Worm (Caenorhabditis elegans) whole organism, late embryonic: ENCODE results near the gene Y50D4B.2.

Source experiments
- C38D4.7 ChIP-seq: fragments of 200-800 bp; sonication (Bioruptor generic); optimal IDR thresholded peaks from 2 replicates; lab custom pipeline; 2018; ENCODE audit warnings: mild to moderate bottlenecking, missing genetic modification characterization, moderate library complexity, missing compliant biosample characterization
- F13H6.1 ChIP-seq: sonication (generic microtip); optimal IDR thresholded peaks from 2 replicates; lab custom pipeline; 2016; ENCODE audit warnings: missing genetic modification characterization, missing compliant biosample characterization
- K02D7.2 ChIP-seq: sonication (generic microtip); optimal IDR thresholded peaks from 2 replicates; lab custom pipeline; 2017; ENCODE audit warnings: mild to moderate bottlenecking, missing genetic modification characterization, missing compliant biosample characterization
- K09A11.1 ChIP-seq: sonication (generic microtip); optimal IDR thresholded peaks from 2 replicates; lab custom pipeline; 2017; ENCODE audit warnings: antibody characterized with exemption, mild to moderate bottlenecking, missing genetic modification characterization, missing compliant biosample characterization; ENCODE audit not compliant: insufficient read depth
- T23F11.4 ChIP-seq: fragments of 200-800 bp; sonication (Bioruptor generic); optimal IDR thresholded peaks from 2 replicates; lab custom pipeline; 2018; ENCODE audit warnings: mild to moderate bottlenecking, missing genetic modification characterization, missing compliant biosample characterization
- ahr-1 ChIP-seq: sonication (generic microtip); optimal IDR thresholded peaks from 2 replicates; lab custom pipeline; 2016; ENCODE audit warnings: missing genetic modification characterization, missing compliant biosample characterization
- ama-1 ChIP-seq: fragments of 150-350 bp; optimal IDR thresholded peaks from 2 replicates; lab custom pipeline; 2014
- ceh-14 ChIP-seq: sonication (generic microtip); optimal IDR thresholded peaks from 2 replicates; lab custom pipeline; 2016; ENCODE audit warnings: missing genotype, missing genetic modification characterization, missing compliant biosample characterization
- ceh-18 ChIP-seq: sonication (generic microtip); optimal IDR thresholded peaks from 2 replicates; lab custom pipeline; 2016; ENCODE audit warnings: missing genetic modification characterization, missing compliant biosample characterization
- ceh-2 ChIP-seq: sonication (generic microtip); optimal IDR thresholded peaks from 2 replicates; lab custom pipeline; 2016; ENCODE audit warnings: missing genotype, missing genetic modification characterization, missing compliant biosample characterization
- ceh-31 ChIP-seq: sonication (generic microtip); optimal IDR thresholded peaks from 2 replicates; lab custom pipeline; 2016; ENCODE audit warnings: missing genetic modification characterization, missing compliant biosample characterization
- ceh-34 ChIP-seq: sonication (generic microtip); optimal IDR thresholded peaks from 2 replicates; lab custom pipeline; 2016; ENCODE audit warnings: mild to moderate bottlenecking, missing genetic modification characterization, missing compliant biosample characterization
- ceh-45 ChIP-seq: fragments of 200-800 bp; sonication (Bioruptor generic); IDR thresholded peaks from 2 replicates; pipeline ENCODE4 v1.3.6; 2022; ENCODE audit warnings: missing genetic modification reagents, missing genetic modification characterization, missing compliant biosample characterization
- ceh-48 ChIP-seq: sonication (generic microtip); optimal IDR thresholded peaks from 2 replicates; lab custom pipeline; 2016; ENCODE audit warnings: missing genetic modification characterization, inconsistent platforms, missing compliant biosample characterization
- ceh-6 ChIP-seq: fragments of 200-800 bp; sonication (Bioruptor generic); optimal IDR thresholded peaks from 2 replicates; lab custom pipeline; 2018; ENCODE audit warnings: mild to moderate bottlenecking, missing genetic modification characterization, missing compliant biosample characterization
- che-1 ChIP-seq: sonication (generic microtip); optimal IDR thresholded peaks from 2 replicates; lab custom pipeline; 2016; ENCODE audit warnings: mild to moderate bottlenecking, missing genetic modification characterization, missing compliant biosample characterization
- dmd-4 ChIP-seq: sonication (generic microtip); optimal IDR thresholded peaks from 2 replicates; lab custom pipeline; 2016; ENCODE audit warnings: borderline replicate concordance, missing genetic modification characterization, missing compliant biosample characterization
- dve-1 ChIP-seq: sonication (generic microtip); optimal IDR thresholded peaks from 2 replicates; lab custom pipeline; 2017; ENCODE audit warnings: antibody characterized with exemption, mild to moderate bottlenecking, missing genetic modification characterization, missing compliant biosample characterization
- ets-4 ChIP-seq: sonication (generic microtip); optimal IDR thresholded peaks from 2 replicates; lab custom pipeline; 2016; ENCODE audit warnings: missing genetic modification characterization, missing compliant biosample characterization
- eyg-1 ChIP-seq: sonication (generic microtip); optimal IDR thresholded peaks from 2 replicates; lab custom pipeline; 2016; ENCODE audit warnings: missing genotype, missing genetic modification characterization, missing compliant biosample characterization
- fax-1 ChIP-seq: sonication (generic microtip); optimal IDR thresholded peaks from 2 replicates; lab custom pipeline; 2016; ENCODE audit warnings: missing genotype, missing genetic modification characterization, missing compliant biosample characterization
- fkh-10 ChIP-seq: fragments of 150-350 bp; optimal IDR thresholded peaks from 2 replicates; lab custom pipeline; 2014; ENCODE audit warnings: missing biosample characterization, missing genetic modification reagents, missing genetic modification characterization
- fkh-6 ChIP-seq: sonication (generic microtip); optimal IDR thresholded peaks from 2 replicates; lab custom pipeline; 2016; ENCODE audit warnings: missing genetic modification characterization, missing compliant biosample characterization
- gmeb-2 ChIP-seq: sonication (generic microtip); optimal IDR thresholded peaks from 2 replicates; lab custom pipeline; 2016; ENCODE audit warnings: missing genetic modification characterization, inconsistent platforms, missing compliant biosample characterization
- hlh-13 ChIP-seq: fragments of 200-800 bp; sonication (Bioruptor generic); optimal IDR thresholded peaks from 2 replicates; lab custom pipeline; 2018; ENCODE audit warnings: mild to moderate bottlenecking, missing genetic modification characterization, missing compliant biosample characterization
- hlh-30 ChIP-seq: sonication (generic microtip); optimal IDR thresholded peaks from 2 replicates; lab custom pipeline; 2017; ENCODE audit warnings: antibody characterized with exemption, missing genetic modification characterization, missing compliant biosample characterization; ENCODE audit not compliant: insufficient read depth
- hlh-6 ChIP-seq: sonication (generic microtip); optimal IDR thresholded peaks from 2 replicates; lab custom pipeline; 2016; ENCODE audit warnings: missing genotype, missing genetic modification characterization, missing compliant biosample characterization
- hlh-8 ChIP-seq: sonication (generic microtip); optimal IDR thresholded peaks from 2 replicates; lab custom pipeline; 2016; ENCODE audit warnings: missing genotype, missing genetic modification characterization, missing compliant biosample characterization
- lin-11 ChIP-seq: fragments of 200-800 bp; sonication (Bioruptor generic); optimal IDR thresholded peaks from 2 replicates; lab custom pipeline; 2018; ENCODE audit warnings: mild to moderate bottlenecking, missing genetic modification characterization, missing compliant biosample characterization
- mec-3 ChIP-seq: sonication (generic microtip); optimal IDR thresholded peaks from 2 replicates; lab custom pipeline; 2016; ENCODE audit warnings: borderline replicate concordance, missing genetic modification characterization, missing compliant biosample characterization
- nfya-1 ChIP-seq: sonication (generic microtip); optimal IDR thresholded peaks from 2 replicates; lab custom pipeline; 2017; ENCODE audit warnings: missing genetic modification characterization, mild to moderate bottlenecking, missing compliant biosample characterization, antibody characterized with exemption, moderate library complexity
- nhr-232 ChIP-seq: sonication (generic microtip); optimal IDR thresholded peaks from 2 replicates; lab custom pipeline; 2016; ENCODE audit warnings: missing genetic modification characterization, missing compliant biosample characterization
- odd-2 ChIP-seq: sonication (generic microtip); optimal IDR thresholded peaks from 2 replicates; lab custom pipeline; 2017; ENCODE audit warnings: antibody characterized with exemption, mild to moderate bottlenecking, missing genetic modification characterization, missing compliant biosample characterization
- pha-4 ChIP-seq: fragments of 150-350 bp; optimal IDR thresholded peaks from 2 replicates; lab custom pipeline; 2018; ENCODE audit warnings: missing biosample characterization, missing genetic modification reagents, missing genetic modification characterization
- pqm-1 ChIP-seq: sonication (generic microtip); optimal IDR thresholded peaks from 2 replicates; lab custom pipeline; 2016; ENCODE audit warnings: missing genetic modification characterization, missing compliant biosample characterization
- ref-2 ChIP-seq: sonication (generic microtip); optimal IDR thresholded peaks from 2 replicates; lab custom pipeline; 2016; ENCODE audit warnings: missing genetic modification characterization, missing compliant biosample characterization
- sdc-2 ChIP-seq: sonication (generic microtip); optimal IDR thresholded peaks from 2 replicates; lab custom pipeline; 2016; ENCODE audit warnings: missing genotype, missing genetic modification characterization, missing compliant biosample characterization
- sox-2 ChIP-seq: fragments of 200-800 bp; sonication (Bioruptor generic); IDR thresholded peaks from 2 replicates; pipeline ENCODE4 v1.3.6; 2022; ENCODE audit warnings: missing genetic modification reagents, missing genetic modification characterization, missing compliant biosample characterization
- sox-4 ChIP-seq: sonication (generic microtip); optimal IDR thresholded peaks from 2 replicates; lab custom pipeline; 2017; ENCODE audit warnings: mild to moderate bottlenecking, missing genetic modification characterization, inconsistent platforms, missing compliant biosample characterization
- syd-9 ChIP-seq: sonication (generic microtip); optimal IDR thresholded peaks from 2 replicates; lab custom pipeline; 2016; ENCODE audit warnings: mild to moderate bottlenecking, missing genetic modification characterization, moderate library complexity, missing compliant biosample characterization
- tbx-7 ChIP-seq: sonication (generic microtip); optimal IDR thresholded peaks from 2 replicates; lab custom pipeline; 2016; ENCODE audit warnings: missing genotype, missing genetic modification characterization, missing compliant biosample characterization
- unc-3 ChIP-seq, 2 experiments: fragments of 200-800 bp in 1 of 2; sonication (Bioruptor generic) in 1 of 2; sonication (generic microtip) in 1 of 2; conservative IDR thresholded peaks in 1 of 2; optimal IDR thresholded peaks in 1 of 2; 2 replicates each; pipeline versions ENCODE4 v1.3.6 to Lab custom; 2016 to 2022; ENCODE audit warnings: missing compliant biosample characterization in 2 of 2, missing genetic modification characterization in 2 of 2, missing genetic modification reagents in 1 of 2
- unc-42 ChIP-seq: sonication (generic microtip); optimal IDR thresholded peaks from 2 replicates; lab custom pipeline; 2016; ENCODE audit warnings: missing genotype, missing genetic modification characterization, missing compliant biosample characterization

Gene Y50D4B.2

DNA sequence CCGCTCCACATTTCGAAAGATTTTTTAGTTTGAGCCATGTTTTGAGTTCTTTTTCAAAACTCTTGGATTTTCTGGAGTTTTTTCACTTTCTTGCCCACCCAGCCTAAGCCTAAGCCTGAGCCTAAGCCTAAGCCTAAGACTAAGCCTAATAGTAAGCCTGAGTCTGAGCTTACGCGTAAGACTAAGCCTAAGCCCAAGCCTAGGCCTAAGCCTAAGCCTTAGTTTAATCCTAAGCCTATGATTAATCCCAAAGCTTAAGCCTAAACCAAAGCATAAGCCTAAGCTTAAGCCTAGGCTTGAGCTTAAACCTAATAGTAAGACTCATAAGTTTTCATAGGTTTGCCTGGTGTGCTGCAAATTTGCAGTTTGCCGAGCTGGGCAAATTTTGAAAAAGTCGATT lies 41.9 kb downstream of the Y50D4B.2 start:
- no peak for TF ChIP-seq mec-3 (tag; lab: Kevin White, UChicago)
- TF ChIP-seq dve-1 (tag; lab: Kevin White, UChicago): peak; percentile 94

DNA sequence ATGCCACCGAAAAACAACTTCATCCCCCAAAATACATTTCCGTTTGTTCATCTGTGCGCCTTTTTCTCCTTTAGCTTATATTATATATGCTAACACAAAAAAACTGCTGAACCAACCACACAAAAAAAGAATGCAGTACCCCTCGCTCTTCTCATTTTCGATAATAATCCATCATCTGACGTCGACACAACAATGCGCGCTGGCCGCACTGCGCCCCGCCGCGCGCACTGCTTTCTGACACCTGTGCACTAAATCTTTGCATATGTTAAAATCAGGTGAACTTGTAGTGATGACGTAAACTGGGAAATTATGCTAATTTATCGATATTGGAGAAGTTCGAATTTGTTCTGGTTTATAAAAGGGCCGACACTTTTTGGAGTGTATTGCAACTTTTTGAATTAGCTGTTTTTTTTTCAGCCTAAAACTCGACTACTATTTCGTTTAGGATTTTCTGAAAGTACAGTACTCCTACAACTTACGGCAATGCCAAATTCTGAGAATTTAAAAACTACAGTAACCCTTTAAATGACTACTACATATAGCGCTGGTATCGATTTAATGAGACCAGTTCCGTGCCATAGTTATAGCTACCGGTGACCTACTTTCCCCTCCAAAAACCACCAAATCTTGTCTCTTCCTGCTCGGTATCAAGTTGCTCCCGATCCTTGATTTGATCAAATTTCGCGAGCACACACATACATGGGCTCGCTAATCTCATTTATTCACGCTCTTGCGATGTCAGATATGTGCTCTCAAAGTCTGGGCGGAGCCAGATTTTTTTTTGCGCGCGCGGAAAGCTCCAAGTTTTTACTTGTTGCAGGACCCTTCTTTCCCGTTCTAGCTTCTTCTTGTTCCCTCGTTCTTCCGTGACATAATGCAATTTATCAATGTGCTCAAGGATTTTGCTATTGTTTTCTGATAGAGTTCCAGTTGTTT lies 49.6 kb downstream of the Y50D4B.2 start:
- TF ChIP-seq unc-42 (tag; lab: Kevin White, UChicago) (peak; percentile 98), T23F11.4 (GFP tag; lab: Kevin White, UChicago) (no peak), lin-11 (no peak), dmd-4 (tag; lab: Kevin White, UChicago) (no peak), hlh-13 (GFP tag; lab: Kevin White, UChicago) (no peak), gmeb-2 (tag; lab: Kevin White, UChicago) (no peak), fkh-10 (GFP tag; lab: Kevin White, UChicago) (peak; percentile 45), ceh-2 (tag; lab: Kevin White, UChicago) (no peak), sox-2 (GFP tag; lab: Robert Waterston, UW) (no peak), che-1 (no peak)

DNA sequence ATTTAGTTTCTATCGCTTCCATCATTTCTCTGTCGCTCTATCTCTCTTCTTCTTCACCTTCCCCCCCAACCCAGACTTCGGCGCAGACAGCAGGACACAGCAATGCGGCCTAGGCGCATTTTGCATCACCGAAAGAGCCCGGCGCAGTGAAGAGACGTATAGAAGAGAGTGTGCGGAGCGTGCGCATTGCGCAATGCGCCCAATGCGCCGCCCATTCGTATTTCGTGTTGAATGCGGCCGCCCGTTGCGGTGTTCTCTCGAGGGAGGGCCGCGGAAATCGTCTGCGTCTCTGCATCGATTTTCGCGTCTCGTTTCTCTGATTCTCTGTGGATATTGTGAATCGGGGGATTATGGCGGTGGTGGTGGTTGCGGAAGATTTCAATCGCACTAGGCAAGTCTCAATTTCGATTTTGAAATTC lies 51.0 kb downstream of the Y50D4B.2 start:
- no peak for TF ChIP-seq odd-2 (tag; lab: Kevin White, UChicago)
- peak; percentile 85 for TF ChIP-seq hlh-30 (tag; lab: Kevin White, UChicago)
- TF ChIP-seq nfya-1 (tag; lab: Kevin White, UChicago): peak; percentile 97
- TF ChIP-seq K02D7.2 (tag; lab: Kevin White, UChicago): no peak
- peak; percentile 99 for TF ChIP-seq ceh-18
- 0 out of 2 replicates have a peak, but pooled peaks have one; percentile 34 for TF ChIP-seq ceh-45
- TF ChIP-seq K09A11.1 (tag; lab: Kevin White, UChicago): peak; percentile 87
- no peak for TF ChIP-seq C38D4.7 (GFP tag; lab: Kevin White, UChicago)
- peak; percentile 40 for TF ChIP-seq sox-2 (GFP tag; lab: Robert Waterston, UW)
- TF ChIP-seq ceh-48 (tag; lab: Kevin White, UChicago): peak; percentile 92
- TF ChIP-seq ref-2 (tag; lab: Kevin White, UChicago): peak; percentile 98
- peak; percentile 93 for TF ChIP-seq F13H6.1
- peak; percentile 63 for TF ChIP-seq che-1
- TF ChIP-seq ahr-1 (tag; lab: Kevin White, UChicago): no peak
- peak; percentile 97 for TF ChIP-seq unc-42 (tag; lab: Kevin White, UChicago)
- peak; percentile 75; the same call in 1 of the 2 replicates for TF ChIP-seq unc-3 (GFP tag; conservative IDR thresholded peaks at IDR 0.05; lab: Robert Waterston, UW)
- peak; percentile 95 for TF ChIP-seq unc-3 (tag; optimal IDR thresholded peaks at IDR 0.05; lab: Kevin White, UChicago)
- TF ChIP-seq hlh-13 (GFP tag; lab: Kevin White, UChicago): peak; percentile 25
- TF ChIP-seq hlh-8 (tag; lab: Kevin White, UChicago): peak; percentile 54
- peak; percentile 22 for TF ChIP-seq fax-1 (tag; lab: Kevin White, UChicago)
- TF ChIP-seq hlh-6 (tag; lab: Kevin White, UChicago): peak; percentile 59
- TF ChIP-seq fkh-6 (tag; lab: Kevin White, UChicago): peak; percentile 22
- peak; percentile 21 for TF ChIP-seq nhr-232 (tag; lab: Kevin White, UChicago)
- no peak for TF ChIP-seq pha-4 (tag; lab: Kevin White, UChicago)
- TF ChIP-seq ceh-34 (tag; lab: Kevin White, UChicago): peak; percentile 99
- peak; percentile 64 for TF ChIP-seq ceh-6 (GFP tag; lab: Kevin White, UChicago)
- peak; percentile 78 for TF ChIP-seq sdc-2 (tag; lab: Kevin White, UChicago)
- peak; percentile 97 for TF ChIP-seq ceh-14 (tag; lab: Kevin White, UChicago)
- peak; percentile 88 for TF ChIP-seq T23F11.4 (GFP tag; lab: Kevin White, UChicago)
- peak; percentile 79 for TF ChIP-seq ceh-2 (tag; lab: Kevin White, UChicago)
- no peak for TF ChIP-seq ama-1
- no peak for TF ChIP-seq sox-4 (tag; lab: Kevin White, UChicago)
- peak; percentile 61 for TF ChIP-seq pqm-1
- TF ChIP-seq syd-9: peak; percentile 96
- peak; percentile 86 for TF ChIP-seq eyg-1 (tag; lab: Kevin White, UChicago)
- peak; percentile 87 for TF ChIP-seq ets-4 (tag; lab: Kevin White, UChicago)
- no peak for TF ChIP-seq gmeb-2 (tag; lab: Kevin White, UChicago)
- no peak for TF ChIP-seq mec-3 (tag; lab: Kevin White, UChicago)
- TF ChIP-seq dmd-4 (tag; lab: Kevin White, UChicago): peak; percentile 61
- TF ChIP-seq tbx-7 (tag; lab: Kevin White, UChicago): peak; percentile 40
- peak; percentile 98 for TF ChIP-seq ceh-31
